Worm (Caenorhabditis elegans): ENCODE results near the gene D1014.7.

- TF ChIP-seq nhr-237 (tag; optimal IDR thresholded peaks at IDR 0.05), result no peak
- no peak for TF ChIP-seq nhr-28 (tag; optimal IDR thresholded peaks at IDR 0.05)
- no peak for TF ChIP-seq tbx-8 (GFP tag; optimal IDR thresholded peaks at IDR 0.05)
- TF ChIP-seq unc-62 (GFP tag; optimal IDR thresholded peaks at IDR 0.05), result no peak
- TF ChIP-seq unc-39 (tag; optimal IDR thresholded peaks at IDR 0.05), result no peak
- no peak for TF ChIP-seq nhr-76 (tag; optimal IDR thresholded peaks at IDR 0.05)
- TF ChIP-seq mep-1 (tag; optimal IDR thresholded peaks at IDR 0.05), result no peak
- no peak for TF ChIP-seq snpc-4 (tag; optimal IDR thresholded peaks at IDR 0.05)
- no peak for TF ChIP-seq ztf-11 (tag; optimal IDR thresholded peaks at IDR 0.05)
Observed at ce11 chrV:8095378-8095777, 22.7 kb upstream of the D1014.7 start, which contains the start of gene str-146.
